Worm (Caenorhabditis elegans) whole organism, L2 larva: ENCODE measurements around the gene Y43F8B.1.

Experiments used
- alr-1 ChIP-seq: fragments of 150-350 bp; optimal IDR thresholded peaks from 2 replicates; lab custom pipeline; 2014; ENCODE audit warnings: missing biosample characterization, missing genetic modification characterization
- elt-1 ChIP-seq: fragments of 150-350 bp; optimal IDR thresholded peaks from 2 replicates; lab custom pipeline; 2014; ENCODE audit warnings: missing biosample characterization, missing genetic modification characterization
- mdl-1 ChIP-seq, 2 experiments: fragments of 150-350 bp in 1 of 2; sonication (generic microtip) in 1 of 2; optimal IDR thresholded peaks; 2 replicates each; lab custom pipeline; 2017; ENCODE audit warnings: missing biosample characterization in 2 of 2, missing genetic modification characterization in 2 of 2
- nhr-10 ChIP-seq: sonication (generic microtip); optimal IDR thresholded peaks from 2 replicates; lab custom pipeline; 2017; ENCODE audit warnings: missing biosample characterization, missing genetic modification characterization
- skn-1 ChIP-seq: sonication (generic microtip); optimal IDR thresholded peaks from 2 replicates; lab custom pipeline; 2017; ENCODE audit warnings: missing biosample characterization, missing genetic modification characterization
- unc-39 ChIP-seq: fragments of 150-350 bp; optimal IDR thresholded peaks from 2 replicates; lab custom pipeline; 2014; ENCODE audit warnings: missing biosample characterization, missing genetic modification characterization
- unc-62 ChIP-seq: fragments of 150-350 bp; optimal IDR thresholded peaks from 2 replicates; lab custom pipeline; 2014; ENCODE audit warnings: missing biosample characterization, missing genetic modification reagents, missing genetic modification characterization

DNA sequence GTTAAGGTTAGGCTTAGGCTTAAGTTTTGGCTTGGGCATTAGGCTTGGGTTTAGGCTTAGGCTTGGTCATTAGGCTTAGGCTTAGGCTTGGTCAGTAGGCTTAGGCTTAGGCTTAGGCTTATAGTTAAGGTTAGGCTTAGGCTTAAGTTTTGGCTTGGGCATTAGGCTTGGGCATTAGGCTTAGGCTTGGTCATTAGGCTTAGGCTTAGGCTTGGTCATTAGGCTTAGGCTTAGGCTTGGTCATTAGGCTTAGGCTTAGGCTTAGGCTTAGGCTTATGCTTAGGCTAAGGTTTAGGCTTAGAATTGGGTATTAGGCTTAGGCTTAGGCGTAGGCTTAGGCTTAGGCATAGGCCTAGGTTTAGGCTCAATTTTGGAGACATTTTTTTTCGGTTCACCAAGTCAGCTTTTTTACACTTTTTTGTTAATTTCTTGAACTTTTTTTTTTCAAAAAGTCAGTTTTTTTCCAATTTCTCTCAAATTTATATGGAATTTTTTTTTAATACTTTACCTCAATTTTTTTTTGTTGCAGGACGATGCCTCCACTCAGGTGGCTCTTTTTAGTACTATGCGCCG, 43.3 kb downstream of the Y43F8B.1 start, which contains the start of gene Y43F8B.3:
- TF ChIP-seq skn-1 (tag; lab: Kevin White, UChicago) (no peak), elt-1 (no peak), unc-62 (GFP tag; lab: Kevin White, UChicago) (no peak), mdl-1 (tag; optimal IDR thresholded peaks at IDR 0.05; lab: Kevin White, UChicago) (no peak), unc-39 (no peak), alr-1 (tag; lab: Kevin White, UChicago) (no peak), nhr-10 (tag; lab: Kevin White, UChicago) (no peak)
